Fruit fly (Drosophila melanogaster) whole organism, embryonic: ENCODE results near the gene frtz.
A peak's percentile ranks its signal among the peaks of the same experiment; 100 is the strongest.

Source experiments
- CG10321 ChIP-seq: fragments of 200-800 bp; sonication (Bioruptor generic); IDR thresholded peaks from 2 replicates; pipeline ENCODE4 v1.3.6; 2022; ENCODE audit warnings: missing biosample characterization, missing genetic modification characterization
- CG10462 ChIP-seq: fragments of 200-800 bp; sonication (Bioruptor generic); optimal IDR thresholded peaks from 2 replicates; lab custom pipeline; 2016; ENCODE audit warnings: missing biosample characterization, missing genetic modification characterization
- CG10979 ChIP-seq: fragments of 200-800 bp; sonication (Bioruptor generic); optimal IDR thresholded peaks from 2 replicates; lab custom pipeline; 2018; ENCODE audit warnings: missing biosample characterization, mild to moderate bottlenecking, missing genetic modification characterization, moderate library complexity
- CG11398 ChIP-seq: fragments of 200-800 bp; sonication (Bioruptor generic); optimal IDR thresholded peaks from 2 replicates; lab custom pipeline; 2016; ENCODE audit warnings: missing biosample characterization, missing genetic modification characterization
- CG11695 ChIP-seq: fragments of 200-800 bp; sonication (Bioruptor generic); IDR thresholded peaks from 3 replicates; pipeline ENCODE4 v1.3.6; 2022; ENCODE audit warnings: missing biosample characterization, missing genetic modification characterization
- CG12071 ChIP-seq: fragments of 200-800 bp; sonication (Bioruptor generic); optimal IDR thresholded peaks from 3 replicates; lab custom pipeline; 2018; ENCODE audit warnings: missing biosample characterization, mild to moderate bottlenecking, missing genetic modification characterization
- CG13894 ChIP-seq: fragments of 200-800 bp; sonication (Bioruptor generic); optimal IDR thresholded peaks from 3 replicates; lab custom pipeline; 2018; ENCODE audit warnings: missing biosample characterization, mild to moderate bottlenecking, missing genetic modification characterization, moderate library complexity
- CG16863 ChIP-seq: fragments of 200-800 bp; sonication (Bioruptor generic); optimal IDR thresholded peaks from 3 replicates; lab custom pipeline; 2016; ENCODE audit warnings: missing biosample characterization, missing genetic modification characterization
- CG17328 ChIP-seq: fragments of 200-800 bp; sonication (Bioruptor generic); IDR thresholded peaks from 2 replicates; pipeline ENCODE4 v1.3.6; 2022; ENCODE audit warnings: missing biosample characterization, missing genetic modification characterization
- CG2129 ChIP-seq: fragments of 200-800 bp; sonication (Bioruptor generic); IDR thresholded peaks from 2 replicates; pipeline ENCODE4 v1.3.6; 2022; ENCODE audit warnings: missing biosample characterization, missing genetic modification characterization; ENCODE audit not compliant: partially characterized antibody
- CG2199 ChIP-seq: fragments of 200-800 bp; sonication (Bioruptor generic); IDR thresholded peaks from 3 replicates; pipeline ENCODE4 v1.3.6; 2022; ENCODE audit warnings: missing biosample characterization, missing genetic modification characterization
- CG2889 ChIP-seq: fragments of 200-800 bp; sonication (Bioruptor generic); IDR thresholded peaks from 3 replicates; pipeline ENCODE4 v1.3.6; 2022; ENCODE audit warnings: missing biosample characterization, missing genetic modification characterization
- CG30020 ChIP-seq: fragments of 200-800 bp; optimal IDR thresholded peaks from 2 replicates; lab custom pipeline; 2019; ENCODE audit warnings: missing biosample characterization, mild to moderate bottlenecking, missing genetic modification characterization, moderate library complexity
- CG30403 ChIP-seq: fragments of 200-800 bp; sonication (Bioruptor generic); optimal IDR thresholded peaks from 3 replicates; lab custom pipeline; 2016; ENCODE audit warnings: missing biosample characterization, missing genetic modification characterization
- CG42726 ChIP-seq: fragments of 200-800 bp; sonication (Bioruptor generic); IDR thresholded peaks from 2 replicates; pipeline ENCODE4 v1.3.6; 2022; ENCODE audit warnings: missing biosample characterization, missing genetic modification characterization; ENCODE audit not compliant: partially characterized antibody
- CG5180 ChIP-seq: fragments of 200-800 bp; sonication (Bioruptor generic); optimal IDR thresholded peaks from 3 replicates; lab custom pipeline; 2017; ENCODE audit warnings: missing biosample characterization, missing genetic modification characterization, mild to moderate bottlenecking, moderate library complexity, missing genetic modification reagents
- CG6683 ChIP-seq: fragments of 200-800 bp; sonication (Bioruptor generic); optimal IDR thresholded peaks from 2 replicates; lab custom pipeline; 2017; ENCODE audit warnings: missing biosample characterization, mild to moderate bottlenecking, missing genetic modification characterization, missing genetic modification reagents
- CG7839 ChIP-seq: fragments of 200-800 bp; sonication (Bioruptor generic); optimal IDR thresholded peaks from 3 replicates; lab custom pipeline; 2018; ENCODE audit warnings: missing biosample characterization, mild to moderate bottlenecking, missing genetic modification characterization, moderate library complexity
- CG8290 ChIP-seq, 3 experiments: fragments of 200-800 bp; sonication (Bioruptor generic); optimal IDR thresholded peaks; 2 replicates each; lab custom pipeline; 2016 to 2019; ENCODE audit warnings: missing biosample characterization in 3 of 3, missing genetic modification characterization in 3 of 3, mild to moderate bottlenecking in 2 of 3, moderate library complexity in 1 of 3
- CG9609 ChIP-seq: fragments of 200-800 bp; sonication (Bioruptor generic); optimal IDR thresholded peaks from 3 replicates; lab custom pipeline; 2016; ENCODE audit warnings: missing biosample characterization, missing genetic modification characterization
- Doc2 ChIP-seq: fragments of 200-800 bp; sonication (Bioruptor generic); IDR thresholded peaks from 2 replicates; pipeline ENCODE4 v1.3.6; 2022; ENCODE audit warnings: missing biosample characterization, missing genetic modification characterization
- ERR ChIP-seq: fragments of 200-800 bp; sonication (Bioruptor generic); optimal IDR thresholded peaks from 2 replicates; lab custom pipeline; 2016; ENCODE audit warnings: missing biosample characterization, missing genetic modification characterization
- Ets97D ChIP-seq: fragments of 200-800 bp; sonication (Bioruptor generic); optimal IDR thresholded peaks from 3 replicates; lab custom pipeline; 2016; ENCODE audit warnings: missing biosample characterization, missing genetic modification characterization
- Hand ChIP-seq: fragments of 200-800 bp; sonication (Bioruptor generic); optimal IDR thresholded peaks from 2 replicates; lab custom pipeline; 2017; ENCODE audit warnings: mild to moderate bottlenecking, missing biosample characterization, missing genetic modification reagents, missing genetic modification characterization
- Hr39 ChIP-seq: fragments of >200 bp; optimal IDR thresholded peaks from 2 replicates; lab custom pipeline; 2017
- MTF-1 ChIP-seq: fragments of 200-800 bp; sonication (Bioruptor generic); optimal IDR thresholded peaks from 2 replicates; lab custom pipeline; 2018; ENCODE audit warnings: missing biosample characterization, mild to moderate bottlenecking, missing genetic modification characterization, borderline replicate concordance
- Six4 ChIP-seq: fragments of 200-800 bp; sonication (Bioruptor generic); optimal IDR thresholded peaks from 2 replicates; lab custom pipeline; 2016; ENCODE audit warnings: missing biosample characterization, missing genetic modification characterization
- Vsx1 ChIP-seq: fragments of 200-800 bp; sonication (Bioruptor generic); optimal IDR thresholded peaks from 2 replicates; lab custom pipeline; 2017; ENCODE audit warnings: missing biosample characterization, mild to moderate bottlenecking, missing genetic modification characterization, missing genetic modification reagents
- ac ChIP-seq: fragments of 200-800 bp; sonication (Bioruptor generic); optimal IDR thresholded peaks from 3 replicates; lab custom pipeline; 2017; ENCODE audit warnings: missing biosample characterization, mild to moderate bottlenecking, missing genetic modification characterization
- al ChIP-seq: fragments of 200-800 bp; sonication (Bioruptor generic); IDR thresholded peaks from 2 replicates; pipeline ENCODE4 v1.3.6; 2022; ENCODE audit warnings: missing biosample characterization, missing genetic modification characterization
- az2 ChIP-seq: fragments of 200-800 bp; sonication (Bioruptor generic); optimal IDR thresholded peaks from 3 replicates; lab custom pipeline; 2016; ENCODE audit warnings: missing biosample characterization, missing genetic modification characterization
- chif ChIP-seq, 2 experiments: fragments of 200-800 bp; sonication (Bioruptor generic); optimal IDR thresholded peaks; 3 replicates each; lab custom pipeline; 2016; ENCODE audit warnings: missing biosample characterization in 2 of 2, missing genetic modification characterization in 2 of 2
- chm ChIP-seq: fragments of 200-800 bp; sonication (Bioruptor generic); IDR thresholded peaks from 2 replicates; pipeline ENCODE4 v1.3.6; 2022; ENCODE audit warnings: missing biosample characterization, missing genetic modification characterization
- disco-r ChIP-seq: fragments of 200-800 bp; sonication (Bioruptor generic); optimal IDR thresholded peaks from 2 replicates; lab custom pipeline; 2016; ENCODE audit warnings: missing biosample characterization, missing genetic modification characterization
- ems ChIP-seq: fragments of 200-800 bp; sonication (Bioruptor generic); optimal IDR thresholded peaks from 3 replicates; lab custom pipeline; 2016; ENCODE audit warnings: missing biosample characterization, missing genetic modification characterization
- grau ChIP-seq: fragments of 200-800 bp; optimal IDR thresholded peaks from 3 replicates; lab custom pipeline; 2019; ENCODE audit warnings: missing biosample characterization, mild to moderate bottlenecking, missing genetic modification characterization, moderate library complexity
- lbe ChIP-seq: fragments of 200-800 bp; sonication (Bioruptor generic); optimal IDR thresholded peaks from 2 replicates; lab custom pipeline; 2016; ENCODE audit warnings: missing biosample characterization, mild to moderate bottlenecking, missing genetic modification characterization
- nau ChIP-seq: fragments of 200-800 bp; sonication (Bioruptor generic); optimal IDR thresholded peaks from 3 replicates; lab custom pipeline; 2017; ENCODE audit warnings: missing biosample characterization, mild to moderate bottlenecking, missing genetic modification characterization, missing genetic modification reagents
- odd ChIP-seq: fragments of 200-800 bp; sonication (Bioruptor generic); optimal IDR thresholded peaks from 2 replicates; lab custom pipeline; 2017; ENCODE audit warnings: missing biosample characterization, mild to moderate bottlenecking, missing genetic modification characterization
- pfk ChIP-seq: fragments of 200-800 bp; sonication (Bioruptor generic); optimal IDR thresholded peaks from 2 replicates; lab custom pipeline; 2018; ENCODE audit warnings: missing biosample characterization, mild to moderate bottlenecking, missing genetic modification characterization, moderate library complexity
- pzg ChIP-seq: fragments of 200-800 bp; sonication (Bioruptor generic); optimal IDR thresholded peaks from 3 replicates; lab custom pipeline; 2018; ENCODE audit warnings: missing biosample characterization, mild to moderate bottlenecking, missing genetic modification characterization, moderate library complexity
- run ChIP-seq: fragments of 200-800 bp; sonication (Bioruptor generic); optimal IDR thresholded peaks from 3 replicates; lab custom pipeline; 2018; ENCODE audit warnings: missing biosample characterization, mild to moderate bottlenecking, missing genetic modification characterization
- sd ChIP-seq: fragments of 200-800 bp; sonication (Bioruptor generic); optimal IDR thresholded peaks from 3 replicates; lab custom pipeline; 2018; ENCODE audit warnings: missing biosample characterization, mild to moderate bottlenecking, missing genetic modification characterization, moderate library complexity
- slbo ChIP-seq: fragments of 200-800 bp; sonication (Bioruptor generic); IDR thresholded peaks from 2 replicates; pipeline ENCODE4 v1.3.6; 2022; ENCODE audit warnings: missing biosample characterization, missing genetic modification characterization
- slou ChIP-seq: fragments of 200-800 bp; sonication (Bioruptor generic); optimal IDR thresholded peaks from 3 replicates; lab custom pipeline; 2016; ENCODE audit warnings: missing biosample characterization, missing genetic modification characterization
- tgo ChIP-seq: fragments of 200-800 bp; sonication (Bioruptor generic); IDR thresholded peaks from 3 replicates; pipeline ENCODE4 v1.3.6; 2022; ENCODE audit warnings: missing biosample characterization, missing genetic modification characterization
- tll ChIP-seq, 2 experiments: fragments of 200-800 bp in 1 of 2; fragments of >200 bp in 1 of 2; sonication (Bioruptor generic) in 1 of 2; optimal IDR thresholded peaks; 2 replicates each; lab custom pipeline; 2017 to 2019; ENCODE audit warnings: missing biosample characterization in 2 of 2, missing genetic modification characterization in 2 of 2, mild to moderate bottlenecking in 1 of 2, moderate library complexity in 1 of 2
- zf30C ChIP-seq: fragments of 200-800 bp; sonication (Bioruptor generic); optimal IDR thresholded peaks from 3 replicates; lab custom pipeline; 2018; ENCODE audit warnings: missing biosample characterization, mild to moderate bottlenecking, missing genetic modification characterization

frtz gene

dm6 chr2L:1727826-1728619 lies 12.4 kb upstream of the frtz start (continued):
- TF ChIP-seq al (peak; percentile 96), nau (GFP tag; lab: Kevin White, UChicago) (peak; percentile 95), MTF-1 (GFP tag; lab: Kevin White, UChicago) (peak; percentile 69), CG42726 (GFP tag; lab: Robert Waterston, UW) (no peak; the same call in 1 of the 2 replicates), CG11695 (peak; percentile 97), sd (peak; percentile 96), az2 (peak; percentile 95), Ets97D (peak; percentile 67), CG13894 (tag; lab: Kevin White, UChicago) (peak; percentile 98), grau (tag; lab: Kevin White, UChicago) (peak; percentile 98), ac (GFP tag; lab: Kevin White, UChicago) (peak; percentile 83), CG6683 (GFP tag; lab: Kevin White, UChicago) (peak; percentile 93), CG16863 (GFP tag; lab: Kevin White, UChicago) (peak; percentile 84), slou (peak; percentile 94), CG2889 (peak; percentile 90), CG30403 (GFP tag; lab: Kevin White, UChicago) (peak; percentile 97), ERR (peak; percentile 98), Vsx1 (GFP tag; lab: Kevin White, UChicago) (peak; percentile 97), CG10321 (peak; percentile 78; the same call in 1 of the 2 replicates), CG17328 (peak; percentile 93), CG5180 (peak; percentile 86), disco-r (GFP tag; lab: Kevin White, UChicago) (peak; percentile 36), lbe (GFP tag; lab: Kevin White, UChicago) (peak; percentile 96), chm (GFP tag; lab: Robert Waterston, UW) (peak; percentile 95), slbo (GFP tag; lab: Robert Waterston, UW) (peak; percentile 98), tgo (peak; percentile 97), odd (GFP tag; lab: Kevin White, UChicago) (peak; percentile 99), CG2129 (peak; percentile 88), Six4 (GFP tag; lab: Kevin White, UChicago) (peak; percentile 95), Hr39 (lab: Kevin White, UChicago) (no peak), CG7839 (tag; lab: Kevin White, UChicago) (peak; percentile 98), pzg (GFP tag; lab: Kevin White, UChicago) (peak; percentile 39), CG10979 (tag; lab: Kevin White, UChicago) (peak; percentile 95), CG10462 (GFP tag; lab: Kevin White, UChicago) (peak; percentile 86), ems (peak; percentile 92), Hand (GFP tag; lab: Kevin White, UChicago) (peak; percentile 99), tll (GFP tag; optimal IDR thresholded peaks at IDR 0.05; lab: Kevin White, UChicago) (peak in 1 of 2 experiments; percentile 40), CG2199 (peak; percentile 69; the same call in 2 of the 3 replicates), run (tag; lab: Kevin White, UChicago) (peak; percentile 96), CG12071 (GFP tag; lab: Kevin White, UChicago) (peak; percentile 90), CG30020 (tag; lab: Kevin White, UChicago) (peak; percentile 88), pfk (GFP tag; lab: Kevin White, UChicago) (peak; percentile 63), zf30C (GFP tag; lab: Kevin White, UChicago) (peak; percentile 63), CG11398 (GFP tag; lab: Kevin White, UChicago) (peak; percentile 69), Doc2 (GFP tag; lab: Robert Waterston, UW) (peak; percentile 84), CG9609 (GFP tag; lab: Kevin White, UChicago) (peak; percentile 73), CG8290 (GFP tag; optimal IDR thresholded peaks at IDR 0.05; lab: Kevin White, UChicago) (peak; percentile 57), CG8290 (tag; optimal IDR thresholded peaks at IDR 0.05; lab: Kevin White, UChicago) (peak; percentile 77 to 95), chif (GFP tag; optimal IDR thresholded peaks at IDR 0.05; lab: Kevin White, UChicago) (peak; percentile 51 to 84)
